Worm (Caenorhabditis elegans): ENCODE measurements around the gene skr-6.

DNA sequence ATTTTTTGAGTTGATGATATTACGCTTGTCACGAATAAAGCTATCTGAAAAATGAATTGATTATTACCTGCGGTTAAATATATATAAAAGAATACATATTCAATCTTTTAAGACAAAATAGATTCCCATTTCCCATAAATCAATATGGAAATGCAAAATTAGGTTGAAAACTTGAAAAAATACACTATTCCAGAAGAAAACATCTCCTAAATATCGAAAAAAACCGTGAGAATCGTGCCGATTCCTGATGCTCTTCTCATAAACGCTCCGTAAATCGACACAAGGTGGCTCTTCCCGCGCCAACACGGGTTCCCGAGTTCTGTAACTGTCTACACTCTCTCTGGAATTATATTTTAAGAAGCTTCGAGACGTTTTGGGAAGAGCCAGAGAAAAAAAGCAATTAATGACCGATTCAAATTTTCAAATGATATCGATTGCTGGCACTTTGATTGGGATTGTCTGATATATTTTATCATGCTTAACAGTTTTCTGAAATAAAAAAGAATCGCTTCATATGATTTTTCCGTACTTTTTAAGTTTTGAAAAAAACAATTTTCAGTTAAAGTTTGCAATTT is 33.0 kb downstream of the skr-6 start, which contains the start of gene R10E8.3:
- TF ChIP-seq him-1 (tag; optimal IDR thresholded peaks at IDR 0.05) = no peak
- no peak for TF ChIP-seq W03F9.2 (tag; optimal IDR thresholded peaks at IDR 0.05)
- no peak for TF ChIP-seq dao-5 (tag; optimal IDR thresholded peaks at IDR 0.05)
